Worm (Caenorhabditis elegans): ENCODE results near the gene F28F8.9.

The F28F8.9 gene

ce11 chrV:15566511-15567178, 11.8 kb downstream of the F28F8.9 start:
- peak; percentile 80 for TF ChIP-seq mep-1 (tag; optimal IDR thresholded peaks at IDR 0.05)
- TF ChIP-seq ztf-11 (tag; optimal IDR thresholded peaks at IDR 0.05): peak in 1 of 2 experiments; percentile 48
- TF ChIP-seq mef-2 (tag; optimal IDR thresholded peaks at IDR 0.05): peak; percentile 64
- TF ChIP-seq jun-1 (tag; optimal IDR thresholded peaks at IDR 0.05): peak; percentile 71
- TF ChIP-seq unc-130 (tag; optimal IDR thresholded peaks at IDR 0.05): peak; percentile 99
- no peak for TF ChIP-seq nhr-28 (tag; optimal IDR thresholded peaks at IDR 0.05)
- TF ChIP-seq aha-1 (tag; optimal IDR thresholded peaks at IDR 0.05): peak; percentile 0
- peak; percentile 66 for TF ChIP-seq swsn-7 (tag; optimal IDR thresholded peaks at IDR 0.05)
- TF ChIP-seq hlh-17 (GFP tag; optimal IDR thresholded peaks at IDR 0.05; ENCODE audit: borderline replicate concordance): no peak
- peak in 1 of 3 experiments; percentile 44 for TF ChIP-seq ceh-82 (tag; optimal IDR thresholded peaks at IDR 0.05)
- TF ChIP-seq ceh-88 (GFP tag; IDR thresholded peaks at IDR 0.05): peak; percentile 53; the same call in 1 of the 2 replicates
- TF ChIP-seq irx-1 (tag; optimal IDR thresholded peaks at IDR 0.05): peak; percentile 52
- TF ChIP-seq lin-14 (GFP tag; optimal IDR thresholded peaks at IDR 0.05): peak; percentile 93
- TF ChIP-seq sox-4 (tag; optimal IDR thresholded peaks at IDR 0.05): peak; percentile 67
- no peak for TF ChIP-seq efl-3 (GFP tag; optimal IDR thresholded peaks at IDR 0.05)
- TF ChIP-seq C16A3.4 (tag; optimal IDR thresholded peaks at IDR 0.05): peak; percentile 93
- TF ChIP-seq fos-1 (tag; optimal IDR thresholded peaks at IDR 0.05): peak; percentile 2
- peak; percentile 76 to 87 for TF ChIP-seq lsy-2 (tag; optimal IDR thresholded peaks at IDR 0.05)
- TF ChIP-seq lin-13 (GFP tag; optimal IDR thresholded peaks at IDR 0.05): peak; percentile 74
- TF ChIP-seq efl-1 (optimal IDR thresholded peaks at IDR 0.05): peak; percentile 53 to 65
- TF ChIP-seq efl-1 (GFP tag; optimal IDR thresholded peaks at IDR 0.05 in 1 of 2): peak; percentile 60 to 96
- peak; percentile 89 for TF ChIP-seq nhr-85 (tag)
- TF ChIP-seq ceh-63 (GFP tag; optimal IDR thresholded peaks at IDR 0.05): no peak
- TF ChIP-seq nhr-77 (tag; optimal IDR thresholded peaks at IDR 0.05): peak; percentile 17
- peak in 1 of 2 experiments; percentile 99 for TF ChIP-seq mdl-1 (tag; optimal IDR thresholded peaks at IDR 0.05)
- TF ChIP-seq nhr-12 (tag; optimal IDR thresholded peaks at IDR 0.05): no peak
- no peak for TF ChIP-seq unc-98 (GFP tag; IDR thresholded peaks at IDR 0.05)
- peak; percentile 53 for TF ChIP-seq skn-1 (tag; optimal IDR thresholded peaks at IDR 0.05)
- TF ChIP-seq fkh-10 (GFP tag; optimal IDR thresholded peaks at IDR 0.05): no peak
- TF ChIP-seq lir-3 (tag; optimal IDR thresholded peaks at IDR 0.05; ENCODE audit: poor library complexity): peak; percentile 71
- peak; percentile 53 for TF ChIP-seq sup-37 (GFP tag; optimal IDR thresholded peaks at IDR 0.05)
- TF ChIP-seq lin-15B (tag; optimal IDR thresholded peaks at IDR 0.05): no peak
- TF ChIP-seq nhr-47 (tag; optimal IDR thresholded peaks at IDR 0.05): peak; percentile 76
- TF ChIP-seq nhr-90 (tag; optimal IDR thresholded peaks at IDR 0.05; ENCODE audit: poor library complexity): peak; percentile 82
- no peak for TF ChIP-seq dsc-1 (tag; optimal IDR thresholded peaks at IDR 0.05)
- TF ChIP-seq alr-1 (tag; optimal IDR thresholded peaks at IDR 0.05; ENCODE audit: borderline replicate concordance): no peak
- TF ChIP-seq nhr-237 (tag; optimal IDR thresholded peaks at IDR 0.05): no peak
- no peak for TF ChIP-seq egl-27 (tag; optimal IDR thresholded peaks at IDR 0.05)
- peak; percentile 70 for TF ChIP-seq lin-39 (tag; optimal IDR thresholded peaks at IDR 0.05)
- TF ChIP-seq rnt-1 (tag; optimal IDR thresholded peaks at IDR 0.05): peak; percentile 84
- peak; percentile 67 for TF ChIP-seq nhr-11 (tag; optimal IDR thresholded peaks at IDR 0.05)
- peak; percentile 43 for TF ChIP-seq C04F5.9 (tag; optimal IDR thresholded peaks at IDR 0.05)
- TF ChIP-seq fkh-8 (tag; optimal IDR thresholded peaks at IDR 0.05): peak; percentile 39
- peak; percentile 68 for TF ChIP-seq mab-9 (GFP tag; IDR thresholded peaks at IDR 0.05)
- TF ChIP-seq pqm-1 (tag; optimal IDR thresholded peaks at IDR 0.05): peak; percentile 66
- TF ChIP-seq pax-3 (tag; optimal IDR thresholded peaks at IDR 0.05): peak; percentile 7
- TF ChIP-seq sptf-1 (tag; optimal IDR thresholded peaks at IDR 0.05): no peak
- TF ChIP-seq vab-15 (tag; optimal IDR thresholded peaks at IDR 0.05): no peak
- TF ChIP-seq tbx-2 (tag; optimal IDR thresholded peaks at IDR 0.05): peak; percentile 89
- peak; percentile 43 for TF ChIP-seq ama-1 (optimal IDR thresholded peaks at IDR 0.05)
- no peak for TF ChIP-seq unc-86 (tag; optimal IDR thresholded peaks at IDR 0.05)
- TF ChIP-seq tlp-1 (tag; optimal IDR thresholded peaks at IDR 0.05): no peak
- TF ChIP-seq lin-35 (GFP tag; optimal IDR thresholded peaks at IDR 0.05): peak; percentile 62 to 87
